Worm (Caenorhabditis elegans) whole organism, L4/young adult: ENCODE measurements around the gene F52C12.6.

ENCODE experiments used
- W03F9.2 ChIP-seq: fragments of 150-350 bp; optimal IDR thresholded peaks from 2 replicates; lab custom pipeline; 2014; ENCODE audit warnings: missing biosample characterization, missing genetic modification characterization
- dao-5 ChIP-seq: sonication (generic microtip); optimal IDR thresholded peaks from 2 replicates; lab custom pipeline; 2016; ENCODE audit warnings: missing genotype, missing genetic modification characterization, moderate library complexity, missing compliant biosample characterization
- him-1 ChIP-seq: sonication (generic microtip); optimal IDR thresholded peaks from 2 replicates; lab custom pipeline; 2016; ENCODE audit warnings: missing genotype, missing genetic modification reagents, missing genetic modification characterization, missing compliant biosample characterization

Gene F52C12.6

DNA sequence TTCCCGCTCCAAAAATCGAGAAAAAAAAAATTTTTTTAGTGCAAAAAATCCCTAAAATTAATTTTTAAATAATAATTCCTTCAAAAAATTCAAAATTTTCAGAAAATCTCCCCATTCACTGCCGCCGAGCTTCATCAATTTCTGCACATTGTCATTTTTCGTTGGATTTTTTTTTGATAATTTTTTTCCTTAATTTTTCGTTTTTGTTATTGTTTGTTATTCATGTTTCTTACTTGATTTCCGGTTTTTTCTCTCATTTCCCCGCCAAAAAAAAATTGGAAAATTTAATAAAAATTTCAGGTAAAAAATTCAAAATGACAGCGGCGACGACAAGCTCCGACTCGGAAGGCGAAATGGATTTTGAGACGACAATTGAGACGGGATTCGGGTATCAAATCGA lies at the start of gene F52C12.6:
Gene F52C12.6, plus strand, starts transcription at position 301 of the 400 bp plus-strand sequence.
- TF ChIP-seq W03F9.2 (no peak), dao-5 (tag; lab: Kevin White, UChicago) (no peak), him-1 (tag; lab: Kevin White, UChicago) (no peak)

ce11 chrIV:1908467-1908866 lies 48.0 kb upstream of the F52C12.6 start:
- TF ChIP-seq him-1 (tag; lab: Kevin White, UChicago) (no peak), dao-5 (tag; lab: Kevin White, UChicago) (no peak), W03F9.2 (no peak)

DNA sequence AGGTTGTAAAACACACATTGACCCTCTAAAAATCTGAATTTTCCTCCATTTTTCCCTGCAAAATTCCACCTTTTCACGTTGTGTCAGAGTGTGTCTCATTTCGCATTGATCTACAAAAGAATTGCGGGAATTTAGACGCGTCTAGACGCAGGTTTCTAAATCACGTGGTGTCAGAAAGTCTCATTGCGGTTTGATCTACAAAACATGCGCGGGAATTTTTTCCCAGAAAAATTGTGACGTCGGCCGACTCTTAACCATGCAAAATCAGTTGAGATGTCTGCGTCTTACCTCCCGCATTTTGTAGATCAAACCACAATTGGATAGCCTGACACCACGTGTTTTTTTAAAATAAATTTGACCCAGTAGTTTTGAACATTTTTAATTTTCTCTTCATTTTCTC lies 47.6 kb upstream of the F52C12.6 start:
- TF ChIP-seq W03F9.2, result no peak
- TF ChIP-seq him-1 (tag; lab: Kevin White, UChicago), result no peak
- no peak for TF ChIP-seq dao-5 (tag; lab: Kevin White, UChicago)

ce11 chrIV:1911273-1911672 lies 45.2 kb upstream of the F52C12.6 start:
- TF ChIP-seq W03F9.2 (no peak), him-1 (tag; lab: Kevin White, UChicago) (no peak), dao-5 (tag; lab: Kevin White, UChicago) (no peak)

- no peak for TF ChIP-seq him-1 (tag; lab: Kevin White, UChicago)
- no peak for TF ChIP-seq W03F9.2
- no peak for TF ChIP-seq dao-5 (tag; lab: Kevin White, UChicago)
These were observed 41.6 kb upstream of the F52C12.6 start for ce11 chrIV:1914900-1915299.

- TF ChIP-seq him-1 (tag; lab: Kevin White, UChicago) (no peak), dao-5 (tag; lab: Kevin White, UChicago) (no peak), W03F9.2 (no peak)
These were observed 41.0 kb upstream of the F52C12.6 start for ce11 chrIV:1915549-1915948.

ce11 chrIV:1916247-1916646 lies 40.3 kb upstream of the F52C12.6 start:
- TF ChIP-seq W03F9.2 (no peak), him-1 (tag; lab: Kevin White, UChicago) (no peak)

ce11 chrIV:1917819-1918218 lies 38.7 kb upstream of the F52C12.6 start, which contains the start of gene elt-6:
elt-6 (plus strand) TSS chrIV:1917977.
- TF ChIP-seq W03F9.2 (no peak), dao-5 (tag; lab: Kevin White, UChicago) (no peak), him-1 (tag; lab: Kevin White, UChicago) (no peak)

ce11 chrIV:1920513-1920912 lies 36.0 kb upstream of the F52C12.6 start:
- TF ChIP-seq dao-5 (tag; lab: Kevin White, UChicago) (no peak), him-1 (tag; lab: Kevin White, UChicago) (no peak), W03F9.2 (no peak)

ce11 chrIV:1923722-1924121 lies 32.8 kb upstream of the F52C12.6 start, which contains the start of gene denn-4:
denn-4 (plus strand) TSS chrIV:1924001.
- TF ChIP-seq W03F9.2 (no peak), dao-5 (tag; lab: Kevin White, UChicago) (no peak), him-1 (tag; lab: Kevin White, UChicago) (no peak)

- TF ChIP-seq dao-5 (tag; lab: Kevin White, UChicago) (no peak), him-1 (tag; lab: Kevin White, UChicago) (no peak)
These were observed 32.3 kb upstream of the F52C12.6 start for ce11 chrIV:1924178-1924577.

ce11 chrIV:1945200-1945599 lies 11.3 kb upstream of the F52C12.6 start:
- no peak for TF ChIP-seq him-1 (tag; lab: Kevin White, UChicago)

DNA sequence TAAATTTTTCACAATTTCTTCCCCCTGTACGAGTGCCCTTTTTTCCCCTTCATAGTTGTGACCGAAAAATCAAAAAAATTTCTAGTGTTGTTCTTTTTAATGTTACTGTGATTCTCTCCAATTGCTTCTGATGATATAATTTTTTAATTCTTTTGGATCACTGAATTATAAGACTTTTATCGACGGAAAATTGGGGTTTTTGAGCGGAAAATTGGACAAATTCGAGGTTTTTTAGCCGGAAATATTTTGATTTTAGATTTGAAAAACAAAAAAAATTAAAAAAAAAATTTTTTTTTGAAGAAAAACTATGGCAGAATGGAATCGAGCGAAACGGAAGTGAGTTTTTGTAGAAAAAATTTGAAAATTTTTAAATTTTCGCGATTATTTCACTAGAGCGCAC lies 8.6 kb upstream of the F52C12.6 start, which contains the start of gene tsen-54:
Gene tsen-54, plus strand, starts transcription at position 301 of the 400 bp plus-strand sequence.
- TF ChIP-seq W03F9.2 (no peak), dao-5 (tag; lab: Kevin White, UChicago) (no peak), him-1 (tag; lab: Kevin White, UChicago) (no peak)

- TF ChIP-seq dao-5 (tag; lab: Kevin White, UChicago) (no peak), W03F9.2 (no peak), him-1 (tag; lab: Kevin White, UChicago) (no peak)
These were observed 4.2 kb upstream of the F52C12.6 start for ce11 chrIV:1952312-1952711.

ce11 chrIV:1953132-1953629 lies 3.3 kb upstream of the F52C12.6 start, which contains the start of gene F52C12.2:
F52C12.2 (plus strand) TSS chrIV:1953579.
- no peak for TF ChIP-seq him-1 (tag; lab: Kevin White, UChicago)
